Worm (Caenorhabditis elegans): ENCODE data around the gene R10E9.2.

- no peak for TF ChIP-seq hlh-30 (tag; optimal IDR thresholded peaks at IDR 0.05; ENCODE audit: insufficient read depth)
- no peak for TF ChIP-seq fkh-10 (GFP tag; optimal IDR thresholded peaks at IDR 0.05)
- TF ChIP-seq ets-4 (tag; optimal IDR thresholded peaks at IDR 0.05) = no peak
- TF ChIP-seq pqm-1 (tag; optimal IDR thresholded peaks at IDR 0.05) = no peak
- TF ChIP-seq lim-6 (tag; optimal IDR thresholded peaks at IDR 0.05) = no peak
- no peak for TF ChIP-seq ceh-48 (tag; optimal IDR thresholded peaks at IDR 0.05)
- TF ChIP-seq F13H6.1 (tag; optimal IDR thresholded peaks at IDR 0.05) = no peak
- TF ChIP-seq ceh-18 (tag; optimal IDR thresholded peaks at IDR 0.05) = peak; percentile 84
- TF ChIP-seq pha-4 (tag; optimal IDR thresholded peaks at IDR 0.05) = no peak
- no peak for TF ChIP-seq elt-4 (tag; optimal IDR thresholded peaks at IDR 0.05)
- TF ChIP-seq unc-86 (tag; optimal IDR thresholded peaks at IDR 0.05) = no peak
- no peak for TF ChIP-seq tbx-2 (tag; optimal IDR thresholded peaks at IDR 0.05)
- no peak for TF ChIP-seq ceh-6 (GFP tag; optimal IDR thresholded peaks at IDR 0.05)
Measured at ce11 chrIII:3927450-3927849, 36.7 kb downstream of the R10E9.2 start.

All from whole organism, late embryonic.